Fruit fly (Drosophila melanogaster): ENCODE results near the gene CG31517.

Gene CG31517

DNA sequence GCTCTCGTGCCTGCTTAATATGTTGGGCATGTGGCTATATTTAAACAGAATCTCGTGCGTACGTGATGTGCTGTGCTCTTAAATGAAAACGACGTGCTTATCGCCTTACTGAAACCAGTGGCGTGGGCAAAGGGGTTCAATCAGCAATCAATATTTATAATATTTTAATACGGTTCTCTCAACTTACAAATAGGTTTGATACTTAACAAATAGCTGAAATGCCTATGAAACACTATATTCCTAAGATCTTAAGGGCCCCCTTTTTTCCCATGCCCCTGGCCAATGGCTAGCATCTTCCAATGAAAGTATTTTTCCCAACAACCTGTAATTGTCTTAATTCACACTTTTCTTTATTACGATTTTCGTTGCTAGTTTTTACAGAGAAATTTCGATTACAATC, 32.6 kb upstream of the CG31517 start:
- no peak for TF ChIP-seq run (tag; optimal IDR thresholded peaks at IDR 0.05)
- peak; percentile 35 for TF ChIP-seq mam (GFP tag; optimal IDR thresholded peaks at IDR 0.05)
- TF ChIP-seq CG43689 (GFP tag; IDR thresholded peaks at IDR 0.05): no peak
- peak; percentile 72 for TF ChIP-seq Optix (GFP tag; IDR thresholded peaks at IDR 0.05)
- TF ChIP-seq CG1603 (tag; optimal IDR thresholded peaks at IDR 0.05): peak; percentile 71
- no peak for TF ChIP-seq CG3065 (GFP tag; optimal IDR thresholded peaks at IDR 0.05)
- TF ChIP-seq CG2129 (GFP tag; IDR thresholded peaks at IDR 0.05; ENCODE audit: partially characterized antibody): no peak
- peak; percentile 31 for TF ChIP-seq CG18619 (GFP tag; optimal IDR thresholded peaks at IDR 0.05)
- TF ChIP-seq tx (GFP tag; optimal IDR thresholded peaks at IDR 0.05): no peak
- peak; percentile 65 for TF ChIP-seq CG4360 (GFP tag; IDR thresholded peaks at IDR 0.05)
- no peak for TF ChIP-seq crc (GFP tag; optimal IDR thresholded peaks at IDR 0.05)
- TF ChIP-seq oc (tag; optimal IDR thresholded peaks at IDR 0.05): peak; percentile 47
- no peak for TF ChIP-seq vfl (GFP tag; optimal IDR thresholded peaks at IDR 0.05)
- TF ChIP-seq Gug (GFP tag; IDR thresholded peaks at IDR 0.05): peak; percentile 73
- TF ChIP-seq CG4617 (GFP tag; optimal IDR thresholded peaks at IDR 0.05; ENCODE audit: borderline replicate concordance): peak; percentile 8
- peak; percentile 53 for TF ChIP-seq Usf (GFP tag; optimal IDR thresholded peaks at IDR 0.05)
- TF ChIP-seq Oaz (GFP tag; IDR thresholded peaks at IDR 0.05): peak; percentile 33; the same call in 1 of the 2 replicates
- TF ChIP-seq CG13287 (GFP tag; IDR thresholded peaks at IDR 0.05; ENCODE audit: partially characterized antibody): no peak
- TF ChIP-seq ac (GFP tag; optimal IDR thresholded peaks at IDR 0.05): peak; percentile 58
- TF ChIP-seq CG9876 (GFP tag; optimal IDR thresholded peaks at IDR 0.05): no peak
- TF ChIP-seq CG3847 (GFP tag; IDR thresholded peaks at IDR 0.05): peak; percentile 51
- peak; percentile 85 for TF ChIP-seq chm (GFP tag; IDR thresholded peaks at IDR 0.05)
- TF ChIP-seq cas (GFP tag; IDR thresholded peaks at IDR 0.05): 0 out of 2 replicates have a peak, but pooled peaks have one; percentile 30
- peak; percentile 75 for TF ChIP-seq CG11695 (GFP tag; IDR thresholded peaks at IDR 0.05)
- peak; percentile 89 for TF ChIP-seq zfh1 (GFP tag; IDR thresholded peaks at IDR 0.05)
- TF ChIP-seq Blimp-1 (GFP tag; optimal IDR thresholded peaks at IDR 0.05): peak; percentile 82
- no peak for TF ChIP-seq stwl (tag; optimal IDR thresholded peaks at IDR 0.05)
- no peak for TF ChIP-seq btn (GFP tag; optimal IDR thresholded peaks at IDR 0.05)
- TF ChIP-seq jing (GFP tag; optimal IDR thresholded peaks at IDR 0.05): peak; percentile 20
- no peak for TF ChIP-seq CG16779 (GFP tag; IDR thresholded peaks at IDR 0.05)
- no peak for TF ChIP-seq CG42726 (GFP tag; IDR thresholded peaks at IDR 0.05; ENCODE audit: partially characterized antibody)
- TF ChIP-seq psq (GFP tag; optimal IDR thresholded peaks at IDR 0.05): peak; percentile 17
- no peak for TF ChIP-seq Dp (GFP tag; optimal IDR thresholded peaks at IDR 0.05)
- 0 out of 2 replicates have a peak, but pooled peaks have one; percentile 50 for TF ChIP-seq ro (GFP tag; IDR thresholded peaks at IDR 0.05)
- TF ChIP-seq CG17361 (GFP tag; IDR thresholded peaks at IDR 0.05): peak; percentile 73
- no peak for TF ChIP-seq CG34224 (GFP tag; IDR thresholded peaks at IDR 0.05; ENCODE audit: partially characterized antibody)
- peak; percentile 39 for TF ChIP-seq Camta (GFP tag; optimal IDR thresholded peaks at IDR 0.05)
- TF ChIP-seq Hr78 (GFP tag; optimal IDR thresholded peaks at IDR 0.05): no peak
- 0 out of 2 replicates have a peak, but pooled peaks have one; percentile 26 for TF ChIP-seq peb (GFP tag; IDR thresholded peaks at IDR 0.05)
- peak; percentile 48 to 82 for TF ChIP-seq chif (GFP tag; optimal IDR thresholded peaks at IDR 0.05)
- TF ChIP-seq Hr51 (GFP tag; optimal IDR thresholded peaks at IDR 0.05): peak; percentile 56 to 61
- TF ChIP-seq CG6689 (GFP tag; IDR thresholded peaks at IDR 0.05): peak; percentile 82
- TF ChIP-seq CG7963 (GFP tag; IDR thresholded peaks at IDR 0.05; ENCODE audit: partially characterized antibody): no peak
- no peak for TF ChIP-seq zf30C (GFP tag; optimal IDR thresholded peaks at IDR 0.05)
- peak; percentile 54 for TF ChIP-seq ems (GFP tag; optimal IDR thresholded peaks at IDR 0.05)
- peak; percentile 36 for TF ChIP-seq Fer3 (tag; optimal IDR thresholded peaks at IDR 0.05)
- peak; percentile 40 for TF ChIP-seq CG10147 (GFP tag; optimal IDR thresholded peaks at IDR 0.05)
- no peak for TF ChIP-seq knrl (GFP tag; IDR thresholded peaks at IDR 0.05; ENCODE audit: partially characterized antibody)
- peak; percentile 74 for TF ChIP-seq slbo (GFP tag; IDR thresholded peaks at IDR 0.05)
- TF ChIP-seq C15 (GFP tag; IDR thresholded peaks at IDR 0.05): 0 out of 3 replicates have a peak, but pooled peaks have one; percentile 52

Data from whole organism, embryonic.